Fruit fly (Drosophila melanogaster): ENCODE measurements around the gene CG43999.

dm6 chr3R:23888273-23889220 is 40.3 kb downstream of the CG43999 start:
- TF ChIP-seq toe (GFP tag; optimal IDR thresholded peaks at IDR 0.05) (no peak), CG11617 (GFP tag; optimal IDR thresholded peaks at IDR 0.05) (no peak), CG7045 (GFP tag; optimal IDR thresholded peaks at IDR 0.05) (peak; percentile 22), Hr96 (GFP tag; optimal IDR thresholded peaks at IDR 0.05) (no peak), bab1 (GFP tag; optimal IDR thresholded peaks at IDR 0.05) (peak; percentile 64), kay (GFP tag; ENCODE audit: borderline replicate concordance) (peak; percentile 10), CG12768 (GFP tag; optimal IDR thresholded peaks at IDR 0.05) (no peak), CG1620 (GFP tag; optimal IDR thresholded peaks at IDR 0.05) (no peak)

All from whole organism, adult.